Worm (Caenorhabditis elegans): ENCODE measurements around the gene C28G1.10.
A peak's percentile ranks its signal among the peaks of the same experiment; 100 is the strongest.

Gene C28G1.10

DNA sequence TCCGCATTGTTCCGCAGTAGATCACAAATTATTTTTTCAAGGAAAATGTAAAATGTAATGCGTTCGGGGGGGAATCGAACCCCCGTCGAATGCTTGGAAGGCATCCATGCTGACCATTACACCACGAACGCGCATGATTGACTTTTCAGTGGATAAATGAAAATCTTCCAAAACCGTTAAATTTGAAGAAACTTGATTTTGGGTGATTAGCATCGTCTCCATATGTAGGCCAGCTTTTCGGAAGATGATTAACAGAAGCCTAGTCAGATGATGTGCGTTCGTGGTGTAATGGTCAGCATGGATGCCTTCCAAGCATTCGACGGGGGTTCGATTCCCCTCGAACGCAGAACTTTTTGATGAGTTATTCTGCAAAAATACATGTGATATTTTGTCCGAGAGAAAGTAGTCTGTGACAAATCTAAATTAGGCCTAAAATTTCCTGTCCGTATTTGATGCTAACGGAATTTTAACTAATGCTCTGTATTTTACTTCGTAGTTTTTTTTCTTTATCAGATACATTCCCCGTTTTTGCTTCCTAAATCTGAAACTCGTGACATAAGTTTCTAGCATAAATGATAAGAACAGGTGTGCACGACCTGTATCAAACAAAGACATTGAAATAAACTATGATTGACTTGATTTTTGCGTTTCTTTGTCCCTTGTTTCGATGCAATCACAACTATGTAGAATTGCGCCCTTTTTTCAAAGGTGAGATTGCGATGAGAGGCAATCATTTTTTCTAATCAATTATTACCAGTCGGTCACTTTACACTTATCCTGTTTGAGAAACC lies at the start of gene C28G1.10:
Gene C28G1.10, plus strand, starts transcription at position 676 of the 791 bp plus-strand sequence.
- TF ChIP-seq F26F4.8 (GFP tag; conservative IDR thresholded peaks at IDR 0.05) (peak; percentile 67; the same call in 1 of the 2 replicates), ceh-62 (tag; optimal IDR thresholded peaks at IDR 0.05) (no peak), ama-1 (optimal IDR thresholded peaks at IDR 0.05) (no peak), D1046.2 (GFP tag; IDR thresholded peaks at IDR 0.05) (peak; percentile 63; the same call in 1 of the 2 replicates), madf-5 (GFP tag; IDR thresholded peaks at IDR 0.05) (no peak), tra-1 (GFP tag; IDR thresholded peaks at IDR 0.05) (no peak), zip-2 (tag; optimal IDR thresholded peaks at IDR 0.05) (no peak), fos-1 (tag; optimal IDR thresholded peaks at IDR 0.05) (no peak), ztf-11 (tag; optimal IDR thresholded peaks at IDR 0.05) (no peak), ces-1 (GFP tag; optimal IDR thresholded peaks at IDR 0.05) (no peak), pha-4 (GFP tag; IDR thresholded peaks at IDR 0.05) (peak; percentile 68; the same call in 1 of the 2 replicates), pha-4 (tag; optimal IDR thresholded peaks at IDR 0.05) (no peak), spr-1 (tag; optimal IDR thresholded peaks at IDR 0.05) (no peak), ZK337.2 (GFP tag; IDR thresholded peaks at IDR 0.05) (peak; percentile 61), ceh-32 (tag; optimal IDR thresholded peaks at IDR 0.05; ENCODE audit: poor library complexity) (no peak), nhr-42 (GFP tag; IDR thresholded peaks at IDR 0.05) (0 out of 2 replicates have a peak, but pooled peaks have one; percentile 46), Y48G9A.11 (GFP tag; IDR thresholded peaks at IDR 0.05) (no peak), hmg-1.1 (GFP tag; IDR thresholded peaks at IDR 0.05) (peak; percentile 71; the same call in 1 of the 2 replicates), egl-27 (tag; optimal IDR thresholded peaks at IDR 0.05) (no peak), hlh-11 (tag; optimal IDR thresholded peaks at IDR 0.05) (no peak), ceh-44 (GFP tag; IDR thresholded peaks at IDR 0.05) (no peak), R02D3.7 (tag; optimal IDR thresholded peaks at IDR 0.05) (no peak), duxl-1 (tag; optimal IDR thresholded peaks at IDR 0.05; ENCODE audit: poor library complexity) (no peak), attf-4 (tag; optimal IDR thresholded peaks at IDR 0.05) (no peak), unc-62 (GFP tag; optimal IDR thresholded peaks at IDR 0.05 in 1 of 2) (no peak), unc-62 (tag; optimal IDR thresholded peaks at IDR 0.05) (no peak), F44E2.7 (GFP tag; IDR thresholded peaks at IDR 0.05) (peak; percentile 80), lin-13 (GFP tag; optimal IDR thresholded peaks at IDR 0.05) (no peak), Y75B8A.6 (GFP tag; IDR thresholded peaks at IDR 0.05) (peak; percentile 4; the same call in 1 of the 2 replicates), hlh-30 (tag; optimal IDR thresholded peaks at IDR 0.05; ENCODE audit: insufficient read depth) (peak; percentile 44), unc-39 (tag; optimal IDR thresholded peaks at IDR 0.05) (no peak), fkh-10 (GFP tag; optimal IDR thresholded peaks at IDR 0.05) (no peak), sdz-12 (GFP tag; optimal IDR thresholded peaks at IDR 0.05) (no peak), madf-9 (GFP tag; conservative IDR thresholded peaks at IDR 0.05) (peak; percentile 73; the same call in 1 of the 2 replicates), F10B5.3 (tag; optimal IDR thresholded peaks at IDR 0.05) (no peak), zip-11 (GFP tag; IDR thresholded peaks at IDR 0.05) (peak; percentile 69), egl-43 (GFP tag; IDR thresholded peaks at IDR 0.05) (peak; percentile 87; the same call in 1 of the 2 replicates), nhr-237 (tag; optimal IDR thresholded peaks at IDR 0.05) (no peak), nhr-25 (tag; optimal IDR thresholded peaks at IDR 0.05; ENCODE audit: borderline replicate concordance, insufficient read depth) (no peak), spr-3 (GFP tag; optimal IDR thresholded peaks at IDR 0.05) (no peak), lsy-2 (tag; optimal IDR thresholded peaks at IDR 0.05) (no peak), pqm-1 (tag; optimal IDR thresholded peaks at IDR 0.05) (peak; percentile 75), daf-16 (GFP tag; optimal IDR thresholded peaks at IDR 0.05) (no peak), daf-16 (tag; optimal IDR thresholded peaks at IDR 0.05) (no peak), cey-2 (tag; optimal IDR thresholded peaks at IDR 0.05; ENCODE audit: borderline replicate concordance, insufficient read depth) (no peak), dmd-9 (GFP tag; IDR thresholded peaks at IDR 0.05) (0 out of 2 replicates have a peak, but pooled peaks have one; percentile 34), lin-1 (GFP tag; IDR thresholded peaks at IDR 0.05) (peak; percentile 50), nhr-11 (tag; optimal IDR thresholded peaks at IDR 0.05) (no peak), mdt-29 (GFP tag; IDR thresholded peaks at IDR 0.05) (peak; percentile 54; the same call in 1 of the 2 replicates), daf-19 (GFP tag; conservative IDR thresholded peaks at IDR 0.05) (0 out of 2 replicates have a peak, but pooled peaks have one; percentile 44)

Data from whole organism, L4 larva.